Fruit fly (Drosophila melanogaster) S2 (cell line): Measurements from ENCODE around the gene CG33272.

Experiments used
- CG8478 ChIP-seq: fragments of >200 bp; optimal IDR thresholded peaks from 2 replicates; lab custom pipeline; 2018
- CTCF ChIP-seq, 2 experiments: fragments of >200 bp; optimal IDR thresholded peaks; 2 replicates each; lab custom pipeline; 2018

- TF ChIP-seq CTCF (optimal IDR thresholded peaks at IDR 0.05; lab: Kevin White, UChicago) (no peak), CG8478 (lab: Kevin White, UChicago) (no peak)
These were observed 22.1 kb downstream of the CG33272 start for dm6 chr3L:11488264-11488663.
